Worm (Caenorhabditis elegans): ENCODE data around the gene dpy-11.

ce11 chrV:6551707-6552390, 36.8 kb upstream of the dpy-11 start, which contains the start of gene twk-10:
- TF ChIP-seq Y55F3AM.14 (GFP tag; optimal IDR thresholded peaks at IDR 0.05) = no peak
- TF ChIP-seq nhr-23 (tag; optimal IDR thresholded peaks at IDR 0.05) = no peak
- no peak for TF ChIP-seq ceh-82 (tag; optimal IDR thresholded peaks at IDR 0.05)
- no peak for TF ChIP-seq peb-1 (tag; optimal IDR thresholded peaks at IDR 0.05)
- no peak for TF ChIP-seq nhr-6 (tag; optimal IDR thresholded peaks at IDR 0.05)
- no peak for TF ChIP-seq nhr-12 (tag; optimal IDR thresholded peaks at IDR 0.05)
- no peak for TF ChIP-seq ZK546.5 (tag; optimal IDR thresholded peaks at IDR 0.05)
- no peak for TF ChIP-seq unc-39 (tag; optimal IDR thresholded peaks at IDR 0.05)

All from whole organism, L2 larva.